Worm (Caenorhabditis elegans): ENCODE results near the gene gar-2.

gar-2 gene

DNA sequence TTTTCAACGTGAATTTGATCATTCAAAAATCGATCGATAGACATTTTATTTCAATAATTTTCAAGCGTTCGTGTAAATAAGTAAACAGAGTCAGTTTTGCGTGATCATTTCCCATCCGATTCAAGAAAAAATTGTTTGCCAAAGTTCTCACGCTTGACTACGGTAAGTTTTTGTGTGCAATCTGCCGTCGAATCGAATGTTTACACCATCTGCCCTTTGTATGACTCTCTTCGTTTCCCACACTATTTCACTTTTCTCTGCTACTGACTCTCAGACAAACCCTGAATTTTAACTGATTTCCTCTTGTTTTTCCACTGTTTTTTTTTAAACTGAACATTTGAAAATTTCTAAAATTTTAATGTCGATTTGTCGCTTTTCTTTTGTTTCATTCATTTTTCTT, 35.6 kb downstream of the gar-2 start (continued):
- TF ChIP-seq hlh-17 (GFP tag; optimal IDR thresholded peaks at IDR 0.05; ENCODE audit: borderline replicate concordance), result no peak
- TF ChIP-seq nhr-237 (tag; optimal IDR thresholded peaks at IDR 0.05), result peak; percentile 52
- TF ChIP-seq F16B12.6 (tag; optimal IDR thresholded peaks at IDR 0.05), result peak; percentile 97
- 0 out of 2 replicates have a peak, but pooled peaks have one; percentile 26 for TF ChIP-seq unc-98 (GFP tag; IDR thresholded peaks at IDR 0.05)
- TF ChIP-seq C34B4.2 (tag; optimal IDR thresholded peaks at IDR 0.05), result no peak
- TF ChIP-seq nhr-77 (tag; optimal IDR thresholded peaks at IDR 0.05), result peak; percentile 83
- no peak for TF ChIP-seq mef-2 (tag; optimal IDR thresholded peaks at IDR 0.05)
- TF ChIP-seq zag-1 (tag; optimal IDR thresholded peaks at IDR 0.05), result peak; percentile 84
- TF ChIP-seq nhr-76 (tag; optimal IDR thresholded peaks at IDR 0.05), result no peak
- no peak for TF ChIP-seq nhr-84 (tag; optimal IDR thresholded peaks at IDR 0.05)
- peak; percentile 30 for TF ChIP-seq pax-3 (tag; optimal IDR thresholded peaks at IDR 0.05)
- TF ChIP-seq aha-1 (tag; optimal IDR thresholded peaks at IDR 0.05), result no peak
- TF ChIP-seq ama-1 (optimal IDR thresholded peaks at IDR 0.05), result peak; percentile 44
- TF ChIP-seq unc-130 (tag; optimal IDR thresholded peaks at IDR 0.05), result peak; percentile 69
- peak in 1 of 2 experiments; percentile 40 for TF ChIP-seq ztf-11 (tag; optimal IDR thresholded peaks at IDR 0.05)
- TF ChIP-seq nhr-28 (tag; optimal IDR thresholded peaks at IDR 0.05), result no peak
- TF ChIP-seq rnt-1 (tag; optimal IDR thresholded peaks at IDR 0.05), result peak; percentile 93
- peak; percentile 74 for TF ChIP-seq sup-37 (GFP tag; optimal IDR thresholded peaks at IDR 0.05)
- TF ChIP-seq nhr-19 (GFP tag; conservative IDR thresholded peaks at IDR 0.05), result peak; percentile 88
- peak; percentile 95 for TF ChIP-seq snu-23 (GFP tag; optimal IDR thresholded peaks at IDR 0.05)
- peak; percentile 73 for TF ChIP-seq hpl-2 (GFP tag; optimal IDR thresholded peaks at IDR 0.05)
- no peak for TF ChIP-seq sox-4 (tag; optimal IDR thresholded peaks at IDR 0.05)
- TF ChIP-seq nhr-47 (tag; optimal IDR thresholded peaks at IDR 0.05), result peak; percentile 90
- peak in 1 of 2 experiments; percentile 21 for TF ChIP-seq egl-27 (tag; optimal IDR thresholded peaks at IDR 0.05)
- TF ChIP-seq alr-1 (tag; optimal IDR thresholded peaks at IDR 0.05; ENCODE audit: borderline replicate concordance), result no peak
- no peak for TF ChIP-seq unc-62 (GFP tag; optimal IDR thresholded peaks at IDR 0.05)
- peak; percentile 76 to 85 (median 79) for TF ChIP-seq ceh-82 (tag; optimal IDR thresholded peaks at IDR 0.05)
- TF ChIP-seq snpc-4 (tag; optimal IDR thresholded peaks at IDR 0.05), result peak; percentile 70
- TF ChIP-seq hlh-4 (tag; optimal IDR thresholded peaks at IDR 0.05), result no peak
- TF ChIP-seq lin-13 (GFP tag; optimal IDR thresholded peaks at IDR 0.05), result peak; percentile 90
- TF ChIP-seq dpl-1 (GFP tag; optimal IDR thresholded peaks at IDR 0.05), result peak; percentile 68 to 79 (median 78)
- TF ChIP-seq mdl-1 (tag; optimal IDR thresholded peaks at IDR 0.05), result peak in 1 of 2 experiments; percentile 79
- peak; percentile 84 to 87 for TF ChIP-seq lin-35 (GFP tag; optimal IDR thresholded peaks at IDR 0.05)
- peak; percentile 81 for TF ChIP-seq tbx-2 (tag; optimal IDR thresholded peaks at IDR 0.05)
- TF ChIP-seq dsc-1 (tag; optimal IDR thresholded peaks at IDR 0.05), result peak; percentile 84
- peak; percentile 12 for TF ChIP-seq fkh-10 (GFP tag; optimal IDR thresholded peaks at IDR 0.05)
- peak; percentile 49 for TF ChIP-seq pag-3 (tag; optimal IDR thresholded peaks at IDR 0.05; ENCODE audit: borderline replicate concordance, insufficient read depth)
- TF ChIP-seq blmp-1 (tag; optimal IDR thresholded peaks at IDR 0.05), result peak; percentile 28
- no peak for TF ChIP-seq pqm-1 (tag; optimal IDR thresholded peaks at IDR 0.05)
- TF ChIP-seq fkh-4 (tag; optimal IDR thresholded peaks at IDR 0.05; ENCODE audit: borderline replicate concordance), result peak; percentile 44

DNA sequence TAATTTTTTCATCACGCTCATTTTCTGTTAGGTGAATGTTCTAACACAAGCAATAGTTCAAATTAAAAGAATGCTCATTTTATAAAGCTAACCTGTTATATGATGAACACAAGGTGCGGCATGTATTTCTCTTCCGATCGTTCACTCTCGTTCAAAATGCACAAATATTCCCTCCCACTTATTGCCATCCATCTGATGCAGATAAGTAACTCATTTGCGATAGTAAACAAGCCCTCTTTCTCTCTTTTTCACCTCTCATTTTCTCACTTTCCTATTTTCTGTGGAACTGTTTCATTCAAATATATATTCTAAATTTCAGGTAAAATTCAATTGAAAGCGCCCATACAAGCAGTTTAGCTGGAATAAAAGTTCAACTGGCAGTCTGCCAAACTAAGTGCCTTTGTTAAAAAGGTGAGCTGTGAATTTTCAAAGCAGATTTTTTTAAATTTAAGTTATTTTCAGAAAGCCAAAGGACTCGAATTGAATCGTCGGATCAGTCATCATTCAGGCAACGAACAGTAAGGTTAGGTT, 36.9 kb downstream of the gar-2 start, which contains the start of the genes trmt-10C.2 and C56G2.22:
Gene trmt-10C.2, plus strand, starts transcription at position 314 of the 531 bp plus-strand sequence.
Gene C56G2.22, plus strand, starts transcription at position 481 of the 531 bp plus-strand sequence.
- TF ChIP-seq efl-3 (GFP tag; optimal IDR thresholded peaks at IDR 0.05), result no peak
- TF ChIP-seq unc-62 (GFP tag; optimal IDR thresholded peaks at IDR 0.05), result no peak
- TF ChIP-seq lin-14 (GFP tag; optimal IDR thresholded peaks at IDR 0.05), result no peak
- no peak for TF ChIP-seq ztf-4 (tag; optimal IDR thresholded peaks at IDR 0.05)
- no peak for TF ChIP-seq blmp-1 (tag; optimal IDR thresholded peaks at IDR 0.05)
